Worm (Caenorhabditis elegans) whole organism, L2 larva: ENCODE data around the gene srw-101.

ENCODE experiments used
- F13H6.1 ChIP-seq: sonication (generic microtip); optimal IDR thresholded peaks from 2 replicates; lab custom pipeline; 2016; ENCODE audit warnings: missing genetic modification characterization, missing compliant biosample characterization
- ZK546.5 ChIP-seq: sonication (generic microtip); optimal IDR thresholded peaks from 2 replicates; lab custom pipeline; 2017; ENCODE audit warnings: missing biosample characterization, missing genetic modification characterization
- ama-1 ChIP-seq: fragments of 150-350 bp; optimal IDR thresholded peaks from 2 replicates; lab custom pipeline; 2018; ENCODE audit warnings: inconsistent platforms
- egl-27 ChIP-seq: sonication (generic microtip); optimal IDR thresholded peaks from 3 replicates; lab custom pipeline; 2017; ENCODE audit warnings: missing biosample characterization, missing genetic modification reagents, missing genetic modification characterization
- lin-13 ChIP-seq: fragments of 150-350 bp; optimal IDR thresholded peaks from 2 replicates; lab custom pipeline; 2014; ENCODE audit warnings: missing biosample characterization, missing genetic modification reagents, missing genetic modification characterization
- nhr-11 ChIP-seq: fragments of 150-350 bp; optimal IDR thresholded peaks from 2 replicates; lab custom pipeline; 2014; ENCODE audit warnings: missing biosample characterization, missing genetic modification characterization
- nhr-23 ChIP-seq: fragments of 150-350 bp; optimal IDR thresholded peaks from 2 replicates; lab custom pipeline; 2014; ENCODE audit warnings: missing biosample characterization, missing genetic modification reagents, missing genetic modification characterization
- nhr-77 ChIP-seq: fragments of 150-350 bp; optimal IDR thresholded peaks from 2 replicates; lab custom pipeline; 2014; ENCODE audit warnings: missing biosample characterization, missing genetic modification characterization
- unc-62 ChIP-seq: fragments of 150-350 bp; optimal IDR thresholded peaks from 2 replicates; lab custom pipeline; 2014; ENCODE audit warnings: missing biosample characterization, missing genetic modification reagents, missing genetic modification characterization

- TF ChIP-seq nhr-11 (tag; lab: Kevin White, UChicago) (no peak), nhr-77 (tag; lab: Kevin White, UChicago) (no peak), nhr-23 (no peak), ZK546.5 (tag; lab: Kevin White, UChicago) (no peak), egl-27 (tag; lab: Kevin White, UChicago) (no peak), ama-1 (lab: Kevin White, UChicago) (no peak), lin-13 (GFP tag; lab: Kevin White, UChicago) (no peak), F13H6.1 (tag; lab: Kevin White, UChicago) (no peak), unc-62 (GFP tag; lab: Kevin White, UChicago) (no peak)
Measured at ce11 chrV:1682279-1682678, 39.8 kb upstream of the srw-101 start, which contains the start of gene srh-3.
